Worm (Caenorhabditis elegans) whole organism, early embryonic: ENCODE results near the gene D1086.1.

Source experiments
- F13C5.2 ChIP-seq: sonication (generic microtip); optimal IDR thresholded peaks from 2 replicates; lab custom pipeline; 2017; ENCODE audit warnings: mild to moderate bottlenecking, missing genetic modification characterization, inconsistent platforms, missing compliant biosample characterization
- ama-1 ChIP-seq: fragments of 150-350 bp; optimal IDR thresholded peaks from 2 replicates; lab custom pipeline; 2014
- ceh-13 ChIP-seq: fragments of 200-800 bp; sonication (Bioruptor generic); optimal IDR thresholded peaks from 2 replicates; lab custom pipeline; 2018; ENCODE audit warnings: mild to moderate bottlenecking, missing genetic modification characterization, missing compliant biosample characterization
- sea-1 ChIP-seq: fragments of 200-800 bp; sonication (Bioruptor generic); conservative IDR thresholded peaks from 2 replicates; pipeline ENCODE4 v1.3.6; 2022; ENCODE audit warnings: missing genetic modification characterization, missing compliant biosample characterization

ce11 chrV:14146199-14146598 is 47.5 kb downstream of the D1086.1 start, which contains the start of gene acs-10:
- TF ChIP-seq ama-1 (lab: Kevin White, UChicago) (no peak), sea-1 (no peak), F13C5.2 (tag; lab: Kevin White, UChicago) (no peak), ceh-13 (GFP tag; lab: Kevin White, UChicago) (no peak)
